Worm (Caenorhabditis elegans) whole organism, L2 larva: ENCODE measurements around the gene gut-2.

Experiments
- C34F6.9 ChIP-seq: fragments of 150-350 bp; optimal IDR thresholded peaks from 2 replicates; lab custom pipeline; 2014; ENCODE audit warnings: missing biosample characterization, missing genetic modification characterization
- F13H6.1 ChIP-seq: sonication (generic microtip); optimal IDR thresholded peaks from 2 replicates; lab custom pipeline; 2016; ENCODE audit warnings: missing genetic modification characterization, missing compliant biosample characterization
- R02D3.7 ChIP-seq: fragments of 150-350 bp; optimal IDR thresholded peaks from 2 replicates; lab custom pipeline; 2014; ENCODE audit warnings: missing biosample characterization, missing genetic modification characterization
- Y55F3AM.14 ChIP-seq: fragments of 200-800 bp; sonication (Bioruptor generic); optimal IDR thresholded peaks from 2 replicates; lab custom pipeline; 2018; ENCODE audit warnings: mild to moderate bottlenecking, missing genetic modification characterization, missing compliant biosample characterization
- ZK546.5 ChIP-seq: sonication (generic microtip); optimal IDR thresholded peaks from 2 replicates; lab custom pipeline; 2017; ENCODE audit warnings: missing biosample characterization, missing genetic modification characterization
- alr-1 ChIP-seq: fragments of 150-350 bp; optimal IDR thresholded peaks from 2 replicates; lab custom pipeline; 2014; ENCODE audit warnings: missing biosample characterization, missing genetic modification characterization
- aly-2 ChIP-seq: fragments of 150-350 bp; optimal IDR thresholded peaks from 2 replicates; lab custom pipeline; 2014; ENCODE audit warnings: missing biosample characterization, missing genetic modification characterization
- ama-1 ChIP-seq: fragments of 150-350 bp; optimal IDR thresholded peaks from 2 replicates; lab custom pipeline; 2018; ENCODE audit warnings: inconsistent platforms
- blmp-1 ChIP-seq: sonication (generic microtip); optimal IDR thresholded peaks from 2 replicates; lab custom pipeline; 2017; ENCODE audit warnings: missing genetic modification characterization, mild to moderate bottlenecking, missing compliant biosample characterization, antibody characterized with exemption, moderate library complexity; ENCODE audit not compliant: insufficient read depth
- ceh-16 ChIP-seq: fragments of 150-350 bp; optimal IDR thresholded peaks from 2 replicates; lab custom pipeline; 2014; ENCODE audit warnings: missing biosample characterization, missing genetic modification characterization
- ceh-82 ChIP-seq: fragments of 150-350 bp; optimal IDR thresholded peaks from 2 replicates; lab custom pipeline; 2014; ENCODE audit warnings: missing biosample characterization, missing genetic modification characterization
- crh-2 ChIP-seq: sonication (generic microtip); optimal IDR thresholded peaks from 2 replicates; lab custom pipeline; 2017; ENCODE audit warnings: missing biosample characterization, missing genetic modification characterization
- dmd-4 ChIP-seq: sonication (generic microtip); optimal IDR thresholded peaks from 2 replicates; lab custom pipeline; 2017; ENCODE audit warnings: missing biosample characterization, missing genetic modification characterization
- egl-27 ChIP-seq: sonication (generic microtip); optimal IDR thresholded peaks from 3 replicates; lab custom pipeline; 2017; ENCODE audit warnings: missing biosample characterization, missing genetic modification reagents, missing genetic modification characterization
- elt-1 ChIP-seq: fragments of 150-350 bp; optimal IDR thresholded peaks from 2 replicates; lab custom pipeline; 2014; ENCODE audit warnings: missing biosample characterization, missing genetic modification characterization
- elt-3 ChIP-seq: sonication (generic microtip); optimal IDR thresholded peaks from 2 replicates; lab custom pipeline; 2017; ENCODE audit warnings: missing biosample characterization, missing genetic modification characterization
- fos-1 ChIP-seq: fragments of 150-350 bp; optimal IDR thresholded peaks from 2 replicates; lab custom pipeline; 2014; ENCODE audit warnings: missing biosample characterization, missing genetic modification characterization
- gmeb-1 ChIP-seq: fragments of 150-350 bp; optimal IDR thresholded peaks from 2 replicates; lab custom pipeline; 2014; ENCODE audit warnings: missing biosample characterization, missing genetic modification characterization
- lin-11 ChIP-seq: fragments of 150-350 bp; sonication (generic microtip); optimal IDR thresholded peaks from 2 replicates; lab custom pipeline; 2014; ENCODE audit warnings: missing biosample characterization, missing genetic modification characterization, inconsistent platforms, mixed read lengths
- lin-13 ChIP-seq: fragments of 150-350 bp; optimal IDR thresholded peaks from 2 replicates; lab custom pipeline; 2014; ENCODE audit warnings: missing biosample characterization, missing genetic modification reagents, missing genetic modification characterization
- lin-39 ChIP-seq: fragments of 150-350 bp; optimal IDR thresholded peaks from 2 replicates; lab custom pipeline; 2014; ENCODE audit warnings: missing biosample characterization, missing genetic modification reagents, missing genetic modification characterization
- lsy-2 ChIP-seq, 2 experiments: fragments of 150-350 bp in 1 of 2; sonication (generic microtip) in 1 of 2; optimal IDR thresholded peaks; 2 replicates each; lab custom pipeline; 2014 to 2017; ENCODE audit warnings: missing biosample characterization in 2 of 2, missing genetic modification characterization in 2 of 2
- mab-5 ChIP-seq: fragments of 150-350 bp; optimal IDR thresholded peaks from 2 replicates; lab custom pipeline; 2014; ENCODE audit warnings: missing biosample characterization, missing genetic modification characterization
- mbf-1 ChIP-seq: sonication (generic microtip); optimal IDR thresholded peaks from 2 replicates; lab custom pipeline; 2017; ENCODE audit warnings: missing biosample characterization, missing genetic modification characterization
- mdl-1 ChIP-seq, 2 experiments: fragments of 150-350 bp in 1 of 2; sonication (generic microtip) in 1 of 2; optimal IDR thresholded peaks; 2 replicates each; lab custom pipeline; 2017; ENCODE audit warnings: missing biosample characterization in 2 of 2, missing genetic modification characterization in 2 of 2
- nhr-10 ChIP-seq: sonication (generic microtip); optimal IDR thresholded peaks from 2 replicates; lab custom pipeline; 2017; ENCODE audit warnings: missing biosample characterization, missing genetic modification characterization
- nhr-11 ChIP-seq: fragments of 150-350 bp; optimal IDR thresholded peaks from 2 replicates; lab custom pipeline; 2014; ENCODE audit warnings: missing biosample characterization, missing genetic modification characterization
- nhr-12 ChIP-seq: fragments of 150-350 bp; optimal IDR thresholded peaks from 2 replicates; lab custom pipeline; 2014; ENCODE audit warnings: missing biosample characterization, missing genetic modification characterization
- nhr-129 ChIP-seq: fragments of 150-350 bp; optimal IDR thresholded peaks from 2 replicates; lab custom pipeline; 2014; ENCODE audit warnings: missing biosample characterization, missing genetic modification characterization
- nhr-21 ChIP-seq: fragments of 150-350 bp; optimal IDR thresholded peaks from 2 replicates; lab custom pipeline; 2014; ENCODE audit warnings: missing biosample characterization, missing genetic modification characterization
- nhr-23 ChIP-seq: fragments of 150-350 bp; optimal IDR thresholded peaks from 2 replicates; lab custom pipeline; 2014; ENCODE audit warnings: missing biosample characterization, missing genetic modification reagents, missing genetic modification characterization
- nhr-237 ChIP-seq: fragments of 150-350 bp; optimal IDR thresholded peaks from 2 replicates; lab custom pipeline; 2014; ENCODE audit warnings: missing biosample characterization, missing genetic modification characterization
- nhr-25 ChIP-seq: fragments of 150-350 bp; sonication (generic microtip); optimal IDR thresholded peaks from 3 replicates; lab custom pipeline; 2014; ENCODE audit warnings: missing biosample characterization, missing genetic modification characterization
- nhr-6 ChIP-seq: fragments of 150-350 bp; optimal IDR thresholded peaks from 2 replicates; lab custom pipeline; 2014; ENCODE audit warnings: missing biosample characterization, missing genetic modification characterization
- nhr-77 ChIP-seq: fragments of 150-350 bp; optimal IDR thresholded peaks from 2 replicates; lab custom pipeline; 2014; ENCODE audit warnings: missing biosample characterization, missing genetic modification characterization
- peb-1 ChIP-seq: fragments of 150-350 bp; optimal IDR thresholded peaks from 2 replicates; lab custom pipeline; 2014; ENCODE audit warnings: missing biosample characterization, missing genetic modification characterization
- sem-4 ChIP-seq: fragments of 150-350 bp; optimal IDR thresholded peaks from 2 replicates; lab custom pipeline; 2014; ENCODE audit warnings: missing biosample characterization, missing genetic modification reagents, missing genetic modification characterization
- skn-1 ChIP-seq: sonication (generic microtip); optimal IDR thresholded peaks from 2 replicates; lab custom pipeline; 2017; ENCODE audit warnings: missing biosample characterization, missing genetic modification characterization
- sma-3 ChIP-seq: sonication (generic microtip); optimal IDR thresholded peaks from 2 replicates; lab custom pipeline; 2016; ENCODE audit warnings: missing genetic modification reagents, missing genetic modification characterization, missing compliant biosample characterization
- sma-9 ChIP-seq, 2 experiments: fragments of 150-350 bp in 1 of 2; sonication (generic microtip) in 1 of 2; optimal IDR thresholded peaks; 2 replicates each; lab custom pipeline; 2014 to 2016; ENCODE audit warnings: missing genetic modification characterization in 2 of 2, mild to moderate bottlenecking in 1 of 2, missing biosample characterization in 1 of 2, missing compliant biosample characterization in 1 of 2, missing genetic modification reagents in 1 of 2, moderate library complexity in 1 of 2
- snpc-4 ChIP-seq: fragments of 150-350 bp; optimal IDR thresholded peaks from 2 replicates; lab custom pipeline; 2014; ENCODE audit warnings: missing biosample characterization, missing genetic modification characterization
- unc-39 ChIP-seq: fragments of 150-350 bp; optimal IDR thresholded peaks from 2 replicates; lab custom pipeline; 2014; ENCODE audit warnings: missing biosample characterization, missing genetic modification characterization
- unc-55 ChIP-seq: fragments of 150-350 bp; sonication (generic microtip); optimal IDR thresholded peaks from 3 replicates; lab custom pipeline; 2014; ENCODE audit warnings: missing biosample characterization, missing genetic modification reagents, missing genetic modification characterization
- unc-62 ChIP-seq: fragments of 150-350 bp; optimal IDR thresholded peaks from 2 replicates; lab custom pipeline; 2014; ENCODE audit warnings: missing biosample characterization, missing genetic modification reagents, missing genetic modification characterization
- zag-1 ChIP-seq: fragments of 150-350 bp; optimal IDR thresholded peaks from 2 replicates; lab custom pipeline; 2014; ENCODE audit warnings: missing biosample characterization, missing genetic modification characterization
- ztf-1 ChIP-seq: fragments of 200-800 bp; sonication (Bioruptor generic); conservative IDR thresholded peaks from 2 replicates; pipeline ENCODE4 v1.3.6; 2022; ENCODE audit warnings: missing genetic modification characterization, missing compliant biosample characterization
- ztf-11 ChIP-seq: sonication (generic microtip); optimal IDR thresholded peaks from 2 replicates; lab custom pipeline; 2017; ENCODE audit warnings: missing biosample characterization, missing genetic modification characterization
- ztf-4 ChIP-seq: fragments of 150-350 bp; optimal IDR thresholded peaks from 2 replicates; lab custom pipeline; 2014; ENCODE audit warnings: missing biosample characterization, missing genetic modification characterization

The gut-2 gene

DNA sequence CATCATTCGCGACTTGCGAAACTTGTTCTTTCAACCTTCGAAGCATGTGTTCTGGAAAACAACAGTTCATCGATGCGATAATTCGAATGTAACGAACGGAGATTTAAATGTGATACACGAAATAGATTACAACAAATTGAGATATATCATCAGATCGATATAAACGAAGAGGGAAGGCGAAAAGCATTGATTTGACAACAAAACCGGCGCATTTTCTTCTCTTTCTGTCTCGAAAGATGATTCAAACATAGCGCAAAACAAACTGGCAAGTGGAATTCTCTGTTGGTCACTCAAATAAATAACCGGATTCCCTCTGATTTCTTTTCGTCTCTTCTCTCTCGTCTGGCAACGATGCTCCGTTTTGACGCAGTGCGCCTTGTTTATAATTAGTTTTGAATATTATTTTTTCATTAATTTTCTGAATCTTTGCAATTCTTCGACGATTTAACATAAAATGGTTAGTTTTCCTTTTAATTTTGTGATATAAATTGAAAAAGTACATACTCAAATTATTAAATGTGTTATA is at the start of gene gut-2, which contains the start of gene eea-1:
Gene gut-2, plus strand, starts transcription at position 369 of the 526 bp plus-strand sequence.
Gene eea-1, minus strand, starts transcription at position 51 of the 526 bp plus-strand sequence.
- TF ChIP-seq ceh-16 (tag; lab: Kevin White, UChicago) (no peak), fos-1 (tag; lab: Kevin White, UChicago) (peak; percentile 56), lsy-2 (tag; optimal IDR thresholded peaks at IDR 0.05; lab: Kevin White, UChicago) (peak; percentile 29 to 76), nhr-25 (tag; lab: Kevin White, UChicago) (peak; percentile 77), aly-2 (tag; lab: Kevin White, UChicago) (no peak), egl-27 (tag; lab: Kevin White, UChicago) (peak; percentile 20), gmeb-1 (tag; lab: Kevin White, UChicago) (peak; percentile 42), Y55F3AM.14 (GFP tag; lab: Kevin White, UChicago) (no peak), unc-55 (GFP tag; lab: Kevin White, UChicago) (peak; percentile 72), sem-4 (tag; lab: Kevin White, UChicago) (no peak), nhr-77 (tag; lab: Kevin White, UChicago) (no peak), alr-1 (tag; lab: Kevin White, UChicago) (no peak), peb-1 (no peak), nhr-21 (peak; percentile 72), nhr-11 (tag; lab: Kevin White, UChicago) (no peak), F13H6.1 (peak; percentile 81), ceh-82 (tag; lab: Kevin White, UChicago) (no peak), dmd-4 (no peak), ztf-1 (GFP tag; lab: Robert Waterston, UW) (no peak), nhr-23 (no peak), nhr-237 (tag; lab: Kevin White, UChicago) (no peak), elt-1 (tag; lab: Kevin White, UChicago) (no peak), lin-39 (tag; lab: Kevin White, UChicago) (no peak), blmp-1 (tag; lab: Kevin White, UChicago) (no peak), lin-11 (tag; lab: Kevin White, UChicago) (peak; percentile 15), ztf-4 (tag; lab: Kevin White, UChicago) (peak; percentile 21), nhr-12 (no peak), nhr-6 (tag; lab: Kevin White, UChicago) (no peak), crh-2 (tag; lab: Kevin White, UChicago) (peak; percentile 61), R02D3.7 (tag; lab: Kevin White, UChicago) (no peak), lin-13 (peak; percentile 51), sma-3 (GFP tag; lab: Kevin White, UChicago) (peak; percentile 67), unc-62 (GFP tag; lab: Kevin White, UChicago) (no peak), snpc-4 (tag; lab: Kevin White, UChicago) (peak; percentile 54), unc-39 (tag; lab: Kevin White, UChicago) (no peak), C34F6.9 (peak; percentile 86), mdl-1 (tag; optimal IDR thresholded peaks at IDR 0.05; lab: Kevin White, UChicago) (no peak), ZK546.5 (tag; lab: Kevin White, UChicago) (no peak), mbf-1 (tag; lab: Kevin White, UChicago) (no peak), ztf-11 (tag; lab: Kevin White, UChicago) (no peak), nhr-10 (tag; lab: Kevin White, UChicago) (no peak), elt-3 (tag; lab: Kevin White, UChicago) (no peak), nhr-129 (peak; percentile 56), skn-1 (tag; lab: Kevin White, UChicago) (no peak), mab-5 (peak; percentile 58), sma-9 (GFP tag; optimal IDR thresholded peaks at IDR 0.05; lab: Kevin White, UChicago) (peak; percentile 76), sma-9 (tag; optimal IDR thresholded peaks at IDR 0.05; lab: Kevin White, UChicago) (no peak), ama-1 (no peak), zag-1 (tag; lab: Kevin White, UChicago) (no peak)
